Fruit fly (Drosophila melanogaster): ENCODE data around the gene CG15210.

The CG15210 gene

DNA sequence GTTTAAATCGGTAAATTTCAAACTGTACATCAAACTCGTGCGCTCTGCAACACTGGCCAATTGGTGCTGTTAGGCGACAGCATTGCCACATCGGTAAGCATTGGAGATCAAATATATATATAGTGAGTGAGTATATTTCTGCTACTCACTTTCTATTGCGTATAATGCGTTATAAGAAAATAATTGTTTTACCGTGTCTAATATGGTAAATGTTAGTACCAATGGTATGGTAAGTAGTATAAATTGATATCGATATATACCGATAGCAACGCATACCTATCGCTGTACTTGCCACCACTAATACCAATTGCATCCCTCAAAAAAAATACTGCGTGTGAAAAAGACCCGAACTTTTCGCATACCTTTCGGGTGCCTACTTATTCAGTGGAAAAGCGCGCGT lies 18.3 kb downstream of the CG15210 start, which contains the start of the genes sofe and CG2186 (continued):
- TF ChIP-seq CG18011 (GFP tag; optimal IDR thresholded peaks at IDR 0.05): peak; percentile 12
- TF ChIP-seq insv (GFP tag; optimal IDR thresholded peaks at IDR 0.05): peak in 1 of 2 experiments; percentile 93
- no peak for TF ChIP-seq h (optimal IDR thresholded peaks at IDR 0.05)
- TF ChIP-seq CG7928 (GFP tag; optimal IDR thresholded peaks at IDR 0.05): peak; percentile 73
- TF ChIP-seq odd (GFP tag; optimal IDR thresholded peaks at IDR 0.05): no peak
- TF ChIP-seq kay (GFP tag; optimal IDR thresholded peaks at IDR 0.05): no peak
- peak; percentile 33 for TF ChIP-seq CG18764 (GFP tag; optimal IDR thresholded peaks at IDR 0.05)
- peak; percentile 28 for TF ChIP-seq fu2 (GFP tag; optimal IDR thresholded peaks at IDR 0.05)
- TF ChIP-seq CG4360 (GFP tag; IDR thresholded peaks at IDR 0.05): no peak
- TF ChIP-seq D (optimal IDR thresholded peaks at IDR 0.05): no peak
- TF ChIP-seq D (GFP tag; optimal IDR thresholded peaks at IDR 0.05): no peak
- peak; percentile 55 for TF ChIP-seq PHDP (tag; optimal IDR thresholded peaks at IDR 0.05)
- no peak for TF ChIP-seq Meics (GFP tag; optimal IDR thresholded peaks at IDR 0.05)
- no peak for TF ChIP-seq danr (GFP tag; IDR thresholded peaks at IDR 0.05)
- TF ChIP-seq CG13424 (tag; optimal IDR thresholded peaks at IDR 0.05): peak; percentile 65
- TF ChIP-seq CG8359 (GFP tag; optimal IDR thresholded peaks at IDR 0.05; ENCODE audit: borderline replicate concordance): no peak
- peak; percentile 41 for TF ChIP-seq crc (GFP tag; optimal IDR thresholded peaks at IDR 0.05)
- no peak for TF ChIP-seq CG12219 (GFP tag; optimal IDR thresholded peaks at IDR 0.05)
- no peak for TF ChIP-seq jing (GFP tag; optimal IDR thresholded peaks at IDR 0.05)
- no peak for TF ChIP-seq Usf (GFP tag; optimal IDR thresholded peaks at IDR 0.05)
- peak; percentile 92 for TF ChIP-seq sens (GFP tag)
- TF ChIP-seq tgo (GFP tag; IDR thresholded peaks at IDR 0.05): 0 out of 3 replicates have a peak, but pooled peaks have one; percentile 41
- peak; percentile 39; the same call in 1 of the 2 replicates for TF ChIP-seq lmd (GFP tag; IDR thresholded peaks at IDR 0.05)
- no peak for TF ChIP-seq pb (GFP tag; optimal IDR thresholded peaks at IDR 0.05)
- peak; percentile 67 for TF ChIP-seq slbo (GFP tag; IDR thresholded peaks at IDR 0.05)

DNA sequence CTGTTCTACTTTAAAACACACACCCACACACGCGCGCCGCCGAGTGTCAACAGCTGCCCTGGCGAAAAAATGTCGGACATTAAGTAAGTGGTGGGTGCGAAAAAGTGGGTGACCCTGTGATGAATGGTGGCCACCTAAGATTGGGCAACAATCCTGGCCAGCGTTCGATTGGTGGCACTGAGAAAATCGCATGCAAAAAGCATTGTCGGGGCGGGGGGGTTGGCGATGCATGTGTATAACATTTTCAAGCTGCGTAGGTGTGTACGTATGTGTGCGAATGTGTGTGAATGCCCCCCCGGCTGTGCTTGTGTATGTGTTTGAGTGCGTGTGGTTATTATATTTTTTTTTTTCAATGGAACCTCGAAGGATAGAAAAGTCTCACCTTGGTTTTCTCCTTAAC lies 18.8 kb downstream of the CG15210 start:
- TF ChIP-seq Mrtf (GFP tag; IDR thresholded peaks at IDR 0.05): no peak
- peak; percentile 96 for TF ChIP-seq cg (GFP tag; optimal IDR thresholded peaks at IDR 0.05)
- TF ChIP-seq sr (GFP tag; IDR thresholded peaks at IDR 0.05): peak; percentile 75
- TF ChIP-seq vnd (GFP tag; IDR thresholded peaks at IDR 0.05; ENCODE audit: partially characterized antibody): no peak
- peak; percentile 81 for TF ChIP-seq MESR4 (GFP tag; optimal IDR thresholded peaks at IDR 0.05)
- peak; percentile 62 for TF ChIP-seq YL-1 (GFP tag; optimal IDR thresholded peaks at IDR 0.05)
- TF ChIP-seq lbe (GFP tag; optimal IDR thresholded peaks at IDR 0.05): no peak
- peak; percentile 6 for TF ChIP-seq D (optimal IDR thresholded peaks at IDR 0.05)
- no peak for TF ChIP-seq D (GFP tag; optimal IDR thresholded peaks at IDR 0.05)
- no peak for TF ChIP-seq h (optimal IDR thresholded peaks at IDR 0.05)
- TF ChIP-seq crol (GFP tag; IDR thresholded peaks at IDR 0.05): peak; percentile 85
- TF ChIP-seq Pdp1 (GFP tag; optimal IDR thresholded peaks at IDR 0.05): peak in 1 of 2 experiments; percentile 18
- TF ChIP-seq CG32767 (GFP tag; IDR thresholded peaks at IDR 0.05): peak; percentile 57; the same call in 1 of the 2 replicates
- TF ChIP-seq sug (tag; optimal IDR thresholded peaks at IDR 0.05): peak; percentile 38
- peak; percentile 14 for TF ChIP-seq Sin3A (optimal IDR thresholded peaks at IDR 0.05)
- TF ChIP-seq bsh (GFP tag; optimal IDR thresholded peaks at IDR 0.05): no peak
- TF ChIP-seq CG8478 (optimal IDR thresholded peaks at IDR 0.05): peak; percentile 76
- peak; percentile 14 for TF ChIP-seq sd (tag; optimal IDR thresholded peaks at IDR 0.05)
- no peak for TF ChIP-seq CG8359 (GFP tag; optimal IDR thresholded peaks at IDR 0.05; ENCODE audit: borderline replicate concordance)

All from whole organism, embryonic.